Fruit fly (Drosophila melanogaster): ENCODE data around the gene CG3407.

Gene CG3407

DNA sequence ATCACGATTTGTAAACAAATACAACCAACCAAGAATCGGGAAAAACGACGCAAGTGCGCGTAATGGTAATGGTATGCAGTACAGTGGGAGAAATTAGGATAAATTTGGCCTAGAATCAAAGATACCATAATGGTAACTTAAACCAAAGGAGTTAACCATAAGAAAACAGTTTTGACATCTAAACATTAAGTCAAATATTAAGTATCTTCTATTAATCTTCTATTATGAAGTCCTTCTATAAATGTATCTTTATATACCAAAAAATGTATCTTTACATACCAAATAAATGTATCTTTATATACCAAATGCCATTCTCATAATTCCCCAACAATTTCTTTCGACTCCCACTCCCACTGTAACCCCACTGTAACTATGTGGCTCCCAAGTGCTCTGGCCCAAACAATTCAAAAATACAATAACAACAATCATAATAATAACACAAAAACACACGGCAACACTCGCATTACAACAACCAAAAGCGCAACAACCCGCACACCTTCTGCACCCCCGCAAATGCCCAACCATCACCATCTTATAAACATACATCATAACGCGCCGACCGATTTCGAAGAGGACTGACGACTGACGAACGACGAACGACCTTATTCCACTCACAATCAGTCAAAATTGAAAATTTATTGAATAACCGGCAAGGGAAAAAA lies 42.4 kb upstream of the CG3407 start (continued):
- TF ChIP-seq CG17912 (GFP tag; optimal IDR thresholded peaks at IDR 0.05) (no peak), aop (GFP tag; IDR thresholded peaks at IDR 0.05) (no peak), Blimp-1 (GFP tag; optimal IDR thresholded peaks at IDR 0.05) (peak; percentile 18), twi (tag; optimal IDR thresholded peaks at IDR 0.05) (no peak), CG18262 (tag; optimal IDR thresholded peaks at IDR 0.05) (peak; percentile 54)

DNA sequence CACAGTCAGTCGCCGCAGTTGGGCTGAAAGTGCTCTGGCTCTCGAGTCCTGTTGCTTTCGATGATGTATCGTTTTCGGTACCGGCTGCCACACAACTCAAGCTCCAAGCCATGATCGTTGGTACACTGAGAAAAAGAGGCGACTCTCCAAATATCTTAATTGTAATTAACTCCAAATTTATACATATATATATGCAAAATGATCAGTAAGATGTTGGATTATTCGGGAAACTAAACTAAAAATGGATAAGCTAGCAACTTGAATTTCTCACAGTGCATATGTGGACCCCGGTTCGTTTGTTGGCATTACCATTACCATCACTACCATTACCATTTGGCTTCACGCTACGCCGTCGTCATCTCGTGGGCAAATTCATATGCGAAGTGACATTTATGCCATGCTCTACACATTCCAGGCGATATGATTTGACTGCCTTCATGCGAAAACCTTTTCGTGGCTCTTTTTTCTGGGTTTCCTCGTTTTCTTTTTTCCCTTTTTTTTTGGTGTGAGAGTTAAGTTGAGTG lies 40.4 kb upstream of the CG3407 start:
- TF ChIP-seq crc (GFP tag; optimal IDR thresholded peaks at IDR 0.05) (no peak), dimm (GFP tag; IDR thresholded peaks at IDR 0.05) (no peak), Xrp1 (GFP tag; IDR thresholded peaks at IDR 0.05) (0 out of 2 replicates have a peak, but pooled peaks have one; percentile 61), Hey (tag; optimal IDR thresholded peaks at IDR 0.05) (no peak), da (GFP tag; optimal IDR thresholded peaks at IDR 0.05) (no peak), CG11504 (tag; optimal IDR thresholded peaks at IDR 0.05) (peak; percentile 20), Xbp1 (GFP tag; optimal IDR thresholded peaks at IDR 0.05) (peak; percentile 23), Stat92E (GFP tag; optimal IDR thresholded peaks at IDR 0.05) (no peak), gem (tag; optimal IDR thresholded peaks at IDR 0.05) (peak; percentile 32), CG14050 (GFP tag; IDR thresholded peaks at IDR 0.05) (no peak), CG10431 (GFP tag; optimal IDR thresholded peaks at IDR 0.05) (no peak), sens (GFP tag) (peak; percentile 73), Awh (GFP tag; IDR thresholded peaks at IDR 0.05) (no peak), CG3838 (GFP tag; optimal IDR thresholded peaks at IDR 0.05) (no peak), E2f1 (GFP tag; IDR thresholded peaks at IDR 0.05) (peak; percentile 7; the same call in 1 of the 2 replicates), nerfin-2 (GFP tag; IDR thresholded peaks at IDR 0.05; ENCODE audit: partially characterized antibody) (no peak), CG14014 (GFP tag; IDR thresholded peaks at IDR 0.05) (no peak), CG15696 (tag; optimal IDR thresholded peaks at IDR 0.05) (peak; percentile 70), peb (GFP tag; IDR thresholded peaks at IDR 0.05) (no peak), nmo (GFP tag; optimal IDR thresholded peaks at IDR 0.05) (peak; percentile 22), lola (GFP tag; optimal IDR thresholded peaks at IDR 0.05) (peak in 1 of 3 experiments; percentile 7), dpn (GFP tag; optimal IDR thresholded peaks at IDR 0.05) (no peak), CG13894 (tag; optimal IDR thresholded peaks at IDR 0.05) (no peak), Mes4 (GFP tag; optimal IDR thresholded peaks at IDR 0.05) (no peak), CG4404 (GFP tag; IDR thresholded peaks at IDR 0.05) (peak; percentile 45), sisA (GFP tag; IDR thresholded peaks at IDR 0.05) (peak; percentile 22; the same call in 1 of the 2 replicates), zen (tag; optimal IDR thresholded peaks at IDR 0.05) (peak; percentile 44), rib (GFP tag; IDR thresholded peaks at IDR 0.05) (no peak), trh (GFP tag; optimal IDR thresholded peaks at IDR 0.05) (no peak), CG4854 (GFP tag; optimal IDR thresholded peaks at IDR 0.05) (no peak), Med (GFP tag) (peak; percentile 25), gsb-n (tag; optimal IDR thresholded peaks at IDR 0.05) (no peak), CG11695 (GFP tag; IDR thresholded peaks at IDR 0.05) (no peak), dmrt99B (tag; optimal IDR thresholded peaks at IDR 0.05) (no peak), CG13424 (tag; optimal IDR thresholded peaks at IDR 0.05) (peak; percentile 2), Drgx (GFP tag; IDR thresholded peaks at IDR 0.05) (no peak), CkIIα-i1 (GFP tag; IDR thresholded peaks at IDR 0.05) (no peak), MESR4 (GFP tag; optimal IDR thresholded peaks at IDR 0.05) (no peak), luna (GFP tag; optimal IDR thresholded peaks at IDR 0.05) (no peak), CG16863 (GFP tag; optimal IDR thresholded peaks at IDR 0.05) (no peak), CG10654 (GFP tag; optimal IDR thresholded peaks at IDR 0.05) (no peak), CG15514 (GFP tag; optimal IDR thresholded peaks at IDR 0.05) (no peak), CG4820 (GFP tag; optimal IDR thresholded peaks at IDR 0.05) (peak; percentile 19)

Measured in whole organism, embryonic.